Fruit fly (Drosophila melanogaster) whole organism, embryonic: ENCODE measurements around the gene CG12020.

Experiments
- B-H1 ChIP-seq: fragments of 200-800 bp; sonication (Bioruptor generic); IDR thresholded peaks from 3 replicates; pipeline ENCODE4 v1.3.6; 2022; ENCODE audit warnings: missing biosample characterization, missing genetic modification characterization
- B-H2 ChIP-seq: fragments of 200-800 bp; sonication (Bioruptor generic); optimal IDR thresholded peaks from 2 replicates; lab custom pipeline; 2018; ENCODE audit warnings: missing biosample characterization, mild to moderate bottlenecking, missing genetic modification characterization
- CG10147 ChIP-seq: fragments of 200-800 bp; sonication (Bioruptor generic); optimal IDR thresholded peaks from 2 replicates; lab custom pipeline; 2019; ENCODE audit warnings: missing biosample characterization, mild to moderate bottlenecking, missing genetic modification characterization, moderate library complexity
- CG10366 ChIP-seq: fragments of 200-800 bp; sonication (Bioruptor generic); IDR thresholded peaks from 2 replicates; pipeline ENCODE4 v1.3.6; 2022; ENCODE audit warnings: missing biosample characterization, missing genetic modification characterization
- CG1233 ChIP-seq: fragments of 200-800 bp; sonication (Bioruptor generic); optimal IDR thresholded peaks from 4 replicates; lab custom pipeline; 2018; ENCODE audit warnings: missing biosample characterization, mild to moderate bottlenecking, missing genetic modification characterization
- CG12744 ChIP-seq: fragments of 200-800 bp; sonication (Bioruptor generic); optimal IDR thresholded peaks from 2 replicates; lab custom pipeline; 2016; ENCODE audit warnings: missing biosample characterization, missing genetic modification characterization
- CG14441 ChIP-seq: fragments of 200-800 bp; sonication (Bioruptor generic); IDR thresholded peaks from 2 replicates; pipeline ENCODE4 v1.3.6; 2022; ENCODE audit warnings: missing biosample characterization, missing genetic modification characterization
- CG15073 ChIP-seq: fragments of 200-800 bp; sonication (Bioruptor generic); optimal IDR thresholded peaks from 2 replicates; lab custom pipeline; 2016; ENCODE audit warnings: missing biosample characterization, missing genetic modification characterization
- CG15601 ChIP-seq: fragments of 200-800 bp; sonication (Bioruptor generic); optimal IDR thresholded peaks from 3 replicates; lab custom pipeline; 2019; ENCODE audit warnings: missing biosample characterization, mild to moderate bottlenecking, missing genetic modification characterization, moderate library complexity
- CG16815 ChIP-seq: fragments of 200-800 bp; sonication (Bioruptor generic); optimal IDR thresholded peaks from 3 replicates; lab custom pipeline; 2017; ENCODE audit warnings: missing biosample characterization, mild to moderate bottlenecking, missing genetic modification characterization
- CG1832 ChIP-seq: fragments of 200-800 bp; sonication (Bioruptor generic); optimal IDR thresholded peaks from 2 replicates; lab custom pipeline; 2017; ENCODE audit warnings: missing biosample characterization, mild to moderate bottlenecking, missing genetic modification characterization, inconsistent platforms
- CG2889 ChIP-seq: fragments of 200-800 bp; sonication (Bioruptor generic); IDR thresholded peaks from 3 replicates; pipeline ENCODE4 v1.3.6; 2022; ENCODE audit warnings: missing biosample characterization, missing genetic modification characterization
- CG3065 ChIP-seq: fragments of 200-800 bp; sonication (Bioruptor generic); optimal IDR thresholded peaks from 2 replicates; lab custom pipeline; 2016; ENCODE audit warnings: missing biosample characterization, missing genetic modification characterization
- CG31388 ChIP-seq: fragments of 200-800 bp; sonication (Bioruptor generic); optimal IDR thresholded peaks from 2 replicates; lab custom pipeline; 2016; ENCODE audit warnings: missing biosample characterization, missing genetic modification characterization
- CG4282 ChIP-seq: fragments of 200-800 bp; sonication (Bioruptor generic); optimal IDR thresholded peaks from 2 replicates; lab custom pipeline; 2016; ENCODE audit warnings: missing biosample characterization, missing genetic modification characterization
- CG6272 ChIP-seq: fragments of 200-800 bp; sonication (Bioruptor generic); IDR thresholded peaks from 2 replicates; pipeline ENCODE4 v1.3.6; 2022; ENCODE audit warnings: missing biosample characterization, missing genetic modification characterization
- CG7357 ChIP-seq: fragments of 200-800 bp; sonication (Bioruptor generic); IDR thresholded peaks from 3 replicates; pipeline ENCODE4 v1.3.6; 2022; ENCODE audit warnings: missing biosample characterization, missing genetic modification characterization
- CG7928 ChIP-seq: fragments of 200-800 bp; sonication (Bioruptor generic); optimal IDR thresholded peaks from 2 replicates; lab custom pipeline; 2017; ENCODE audit warnings: missing biosample characterization, mild to moderate bottlenecking, missing genetic modification characterization
- CG9797 ChIP-seq: fragments of 200-800 bp; sonication (Bioruptor generic); optimal IDR thresholded peaks from 3 replicates; lab custom pipeline; 2018; ENCODE audit warnings: missing biosample characterization, mild to moderate bottlenecking, missing genetic modification characterization
- CHES-1-like ChIP-seq: fragments of 200-800 bp; sonication (Bioruptor generic); optimal IDR thresholded peaks from 2 replicates; lab custom pipeline; 2016; ENCODE audit warnings: missing biosample characterization, missing genetic modification characterization
- Ets65A ChIP-seq: fragments of 200-800 bp; sonication (Bioruptor generic); peaks from one replicate; lab custom pipeline; 2016; ENCODE audit warnings: missing biosample characterization, missing genetic modification characterization
- HmgZ ChIP-seq: fragments of 200-800 bp; sonication (Bioruptor generic); optimal IDR thresholded peaks from 2 replicates; lab custom pipeline; 2018; ENCODE audit warnings: missing biosample characterization, mild to moderate bottlenecking, missing genetic modification characterization
- MESR4 ChIP-seq: fragments of 200-800 bp; sonication (Bioruptor generic); optimal IDR thresholded peaks from 2 replicates; lab custom pipeline; 2018; ENCODE audit warnings: missing biosample characterization, mild to moderate bottlenecking, missing genetic modification characterization, moderate library complexity
- Mes4 ChIP-seq: fragments of 200-800 bp; sonication (Bioruptor generic); optimal IDR thresholded peaks from 2 replicates; lab custom pipeline; 2016; ENCODE audit warnings: missing biosample characterization, missing genetic modification characterization
- Myb ChIP-seq: fragments of 200-800 bp; sonication (Bioruptor generic); optimal IDR thresholded peaks from 2 replicates; lab custom pipeline; 2016; ENCODE audit warnings: missing biosample characterization, missing genetic modification characterization
- Nf-YB ChIP-seq: fragments of 200-800 bp; sonication (Bioruptor generic); optimal IDR thresholded peaks from 3 replicates; lab custom pipeline; 2019; ENCODE audit warnings: missing biosample characterization, mild to moderate bottlenecking, missing genetic modification characterization, moderate library complexity
- Oli ChIP-seq: fragments of 200-800 bp; sonication (Bioruptor generic); optimal IDR thresholded peaks from 2 replicates; lab custom pipeline; 2018; ENCODE audit warnings: missing biosample characterization, mild to moderate bottlenecking, missing genetic modification characterization, moderate library complexity
- Rx ChIP-seq: fragments of 200-800 bp; sonication (Bioruptor generic); IDR thresholded peaks from 2 replicates; pipeline ENCODE4 v1.3.6; 2022; ENCODE audit warnings: missing biosample characterization, missing genetic modification characterization
- Six4 ChIP-seq: fragments of 200-800 bp; sonication (Bioruptor generic); optimal IDR thresholded peaks from 2 replicates; lab custom pipeline; 2016; ENCODE audit warnings: missing biosample characterization, missing genetic modification characterization
- Spps ChIP-seq: fragments of 200-800 bp; sonication (Bioruptor generic); optimal IDR thresholded peaks from 2 replicates; lab custom pipeline; 2018; ENCODE audit warnings: missing biosample characterization, mild to moderate bottlenecking, missing genetic modification characterization
- Sry-β ChIP-seq: fragments of 200-800 bp; sonication (Bioruptor generic); optimal IDR thresholded peaks from 2 replicates; lab custom pipeline; 2018; ENCODE audit warnings: missing biosample characterization, mild to moderate bottlenecking, missing genetic modification characterization, moderate library complexity
- Xbp1 ChIP-seq: fragments of 200-800 bp; sonication (Bioruptor generic); optimal IDR thresholded peaks from 3 replicates; lab custom pipeline; 2016; ENCODE audit warnings: missing biosample characterization, mild to moderate bottlenecking, missing genetic modification characterization
- aop ChIP-seq: fragments of 200-800 bp; sonication (Bioruptor generic); IDR thresholded peaks from 2 replicates; pipeline ENCODE4 v1.3.6; 2022; ENCODE audit warnings: missing biosample characterization, missing genetic modification characterization
- ash1 ChIP-seq: fragments of 200-800 bp; sonication (Bioruptor generic); optimal IDR thresholded peaks from 2 replicates; lab custom pipeline; 2018; ENCODE audit warnings: missing biosample characterization, mild to moderate bottlenecking, missing genetic modification characterization
- chif ChIP-seq, 2 experiments: fragments of 200-800 bp; sonication (Bioruptor generic); optimal IDR thresholded peaks; 3 replicates each; lab custom pipeline; 2016; ENCODE audit warnings: missing biosample characterization in 2 of 2, missing genetic modification characterization in 2 of 2
- croc ChIP-seq: fragments of 200-800 bp; sonication (Bioruptor generic); conservative IDR thresholded peaks from 3 replicates; pipeline ENCODE4 v1.3.6; 2022; ENCODE audit warnings: missing biosample characterization, missing genetic modification characterization
- esg ChIP-seq: fragments of 200-800 bp; sonication (Bioruptor generic); conservative IDR thresholded peaks from 2 replicates; pipeline ENCODE4 v1.3.6; 2022; ENCODE audit warnings: missing biosample characterization, missing genetic modification characterization
- fd102C ChIP-seq: fragments of 200-800 bp; sonication (Bioruptor generic); optimal IDR thresholded peaks from 2 replicates; lab custom pipeline; 2018; ENCODE audit warnings: missing biosample characterization, mild to moderate bottlenecking, missing genetic modification characterization, moderate library complexity
- fu2 ChIP-seq: fragments of 200-800 bp; sonication (Bioruptor generic); optimal IDR thresholded peaks from 2 replicates; lab custom pipeline; 2016; ENCODE audit warnings: missing biosample characterization, missing genetic modification characterization
- gcm ChIP-seq: fragments of 200-800 bp; sonication (Bioruptor generic); optimal IDR thresholded peaks from 2 replicates; lab custom pipeline; 2019; ENCODE audit warnings: missing biosample characterization, mild to moderate bottlenecking, missing genetic modification characterization, moderate library complexity
- gcm2 ChIP-seq: fragments of 200-800 bp; sonication (Bioruptor generic); optimal IDR thresholded peaks from 2 replicates; lab custom pipeline; 2016; ENCODE audit warnings: missing biosample characterization, missing genetic modification characterization
- klu ChIP-seq: fragments of 200-800 bp; sonication (Bioruptor generic); IDR thresholded peaks from 2 replicates; pipeline ENCODE4 v1.3.6; 2022; ENCODE audit warnings: missing biosample characterization, missing genetic modification characterization
- nau ChIP-seq: fragments of 200-800 bp; sonication (Bioruptor generic); optimal IDR thresholded peaks from 3 replicates; lab custom pipeline; 2017; ENCODE audit warnings: missing biosample characterization, mild to moderate bottlenecking, missing genetic modification characterization, missing genetic modification reagents
- repo ChIP-seq: fragments of 200-800 bp; sonication (Bioruptor generic); optimal IDR thresholded peaks from 2 replicates; lab custom pipeline; 2016; ENCODE audit warnings: missing biosample characterization, missing genetic modification characterization
- sens-2 ChIP-seq: fragments of 200-800 bp; sonication (Bioruptor generic); IDR thresholded peaks from 2 replicates; pipeline ENCODE4 v1.3.6; 2022; ENCODE audit warnings: missing biosample characterization, missing genetic modification characterization
- sima ChIP-seq: fragments of 200-800 bp; sonication (Bioruptor generic); optimal IDR thresholded peaks from 2 replicates; lab custom pipeline; 2016; ENCODE audit warnings: missing biosample characterization, missing genetic modification characterization
- slbo ChIP-seq: fragments of 200-800 bp; sonication (Bioruptor generic); IDR thresholded peaks from 2 replicates; pipeline ENCODE4 v1.3.6; 2022; ENCODE audit warnings: missing biosample characterization, missing genetic modification characterization
- sqz ChIP-seq: fragments of 200-800 bp; sonication (Bioruptor generic); optimal IDR thresholded peaks from 3 replicates; lab custom pipeline; 2018; ENCODE audit warnings: missing biosample characterization, mild to moderate bottlenecking, missing genetic modification characterization
- ssp ChIP-seq: fragments of 200-800 bp; sonication (Bioruptor generic); IDR thresholded peaks from 2 replicates; pipeline ENCODE4 v1.3.6; 2022; ENCODE audit warnings: missing biosample characterization, missing genetic modification characterization
- vvl ChIP-seq: fragments of 200-800 bp; sonication (Bioruptor generic); IDR thresholded peaks from 2 replicates; pipeline ENCODE4 v1.3.6; 2022; ENCODE audit warnings: missing biosample characterization, missing genetic modification characterization
- zen ChIP-seq: fragments of 200-800 bp; sonication (Bioruptor generic); optimal IDR thresholded peaks from 3 replicates; lab custom pipeline; 2018; ENCODE audit warnings: missing biosample characterization, mild to moderate bottlenecking, missing genetic modification characterization, moderate library complexity

The CG12020 gene

DNA sequence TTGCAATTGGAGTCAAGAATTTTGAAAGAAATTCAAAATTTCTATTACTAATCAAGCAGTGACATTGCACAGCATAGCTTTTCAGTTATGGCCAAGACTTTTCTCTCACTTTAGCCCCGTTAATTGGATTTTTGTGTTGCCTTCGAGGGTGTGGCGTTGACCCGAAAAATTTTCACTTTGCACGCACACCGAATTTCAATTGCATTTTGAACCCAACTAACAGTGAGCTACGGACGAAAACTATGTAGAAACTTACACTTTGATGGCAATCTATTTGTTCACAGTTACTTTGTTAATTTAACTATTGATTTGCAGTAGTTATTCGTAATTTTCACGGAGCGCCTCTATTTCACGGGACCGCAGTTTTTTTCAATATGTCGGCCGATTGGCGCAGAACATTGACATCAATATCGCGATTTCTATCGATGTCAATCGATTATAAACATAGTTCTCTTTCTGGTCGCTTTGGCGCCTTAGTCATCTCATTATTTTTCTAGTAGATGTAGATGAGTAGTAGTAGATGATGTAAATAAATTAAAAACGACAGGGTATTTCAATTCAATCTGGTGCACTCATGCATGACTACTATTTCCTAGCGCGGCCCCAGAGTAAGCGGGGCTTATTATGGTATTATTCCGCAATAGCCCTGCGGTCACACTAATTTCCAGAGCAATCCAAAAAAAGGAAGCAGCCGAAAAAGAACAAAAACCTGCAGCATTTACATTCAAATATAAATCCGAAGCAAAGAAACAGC is 2.0 kb upstream of the CG12020 start, which contains the start of the genes alpha-Spec, dlt and Cdc37 (continued):
- TF ChIP-seq CG31388 (GFP tag; lab: Kevin White, UChicago), result no peak
- TF ChIP-seq CG14441 (GFP tag; lab: Robert Waterston, UW), result no peak
- TF ChIP-seq slbo, result peak; percentile 16; the same call in 1 of the 2 replicates
- TF ChIP-seq CG3065, result no peak
- 0 out of 2 replicates have a peak, but pooled peaks have one; percentile 19 for TF ChIP-seq ssp (GFP tag; lab: Robert Waterston, UW)
- TF ChIP-seq CG7928 (GFP tag; lab: Kevin White, UChicago), result peak; percentile 34
- TF ChIP-seq Six4, result no peak
- TF ChIP-seq CG9797 (GFP tag; lab: Kevin White, UChicago), result peak; percentile 88
- TF ChIP-seq fd102C (GFP tag; lab: Kevin White, UChicago), result no peak
- TF ChIP-seq CG15601 (tag; lab: Kevin White, UChicago), result peak; percentile 26
- no peak for TF ChIP-seq CG10366 (GFP tag; lab: Robert Waterston, UW)
- peak; percentile 63 for TF ChIP-seq MESR4 (GFP tag; lab: Kevin White, UChicago)
- TF ChIP-seq CG6272, result no peak
- no peak for TF ChIP-seq sima (GFP tag; lab: Kevin White, UChicago)
- TF ChIP-seq gcm2, result no peak
- TF ChIP-seq Oli (tag; lab: Kevin White, UChicago), result no peak
- no peak for TF ChIP-seq vvl
- TF ChIP-seq sens-2 (GFP tag; lab: Robert Waterston, UW), result no peak
- TF ChIP-seq CG16815 (GFP tag; lab: Kevin White, UChicago), result no peak
- TF ChIP-seq sqz (GFP tag; lab: Kevin White, UChicago), result no peak
- no peak for TF ChIP-seq aop
- no peak for TF ChIP-seq nau (GFP tag; lab: Kevin White, UChicago)
- no peak for TF ChIP-seq CG7357 (GFP tag; lab: Robert Waterston, UW)
- no peak for TF ChIP-seq repo (GFP tag; lab: Kevin White, UChicago)
- TF ChIP-seq croc (GFP tag; lab: Robert Waterston, UW), result no peak
- no peak for TF ChIP-seq Ets65A (GFP tag; lab: Kevin White, UChicago)
- TF ChIP-seq chif (GFP tag; optimal IDR thresholded peaks at IDR 0.05; lab: Kevin White, UChicago), result peak in 1 of 2 experiments; percentile 32
- no peak for TF ChIP-seq CG2889 (GFP tag; lab: Robert Waterston, UW)
- no peak for TF ChIP-seq B-H1 (GFP tag; lab: Robert Waterston, UW)
- no peak for TF ChIP-seq CG12744
- TF ChIP-seq CHES-1-like (GFP tag; lab: Kevin White, UChicago), result peak; percentile 17
- TF ChIP-seq klu (GFP tag; lab: Robert Waterston, UW), result no peak
- no peak for TF ChIP-seq B-H2
- no peak for TF ChIP-seq Sry-β (GFP tag; lab: Kevin White, UChicago)
- peak; percentile 27 for TF ChIP-seq CG10147 (GFP tag; lab: Kevin White, UChicago)
- TF ChIP-seq ash1 (GFP tag; lab: Kevin White, UChicago), result no peak
- TF ChIP-seq fu2 (GFP tag; lab: Kevin White, UChicago), result no peak
- TF ChIP-seq Nf-YB (GFP tag; lab: Kevin White, UChicago), result peak; percentile 14
- peak; percentile 32 for TF ChIP-seq HmgZ (tag; lab: Kevin White, UChicago)
- TF ChIP-seq CG1832 (GFP tag; lab: Kevin White, UChicago), result no peak
- no peak for TF ChIP-seq esg
- peak; percentile 5 for TF ChIP-seq zen
- no peak for TF ChIP-seq CG4282 (GFP tag; lab: Kevin White, UChicago)
- TF ChIP-seq CG15073, result no peak
- TF ChIP-seq gcm (GFP tag; lab: Kevin White, UChicago), result no peak
- TF ChIP-seq Myb (GFP tag; lab: Kevin White, UChicago), result peak; percentile 45
- peak; percentile 17 for TF ChIP-seq Xbp1
- TF ChIP-seq Mes4, result no peak
- TF ChIP-seq CG1233 (GFP tag; lab: Kevin White, UChicago), result no peak
- TF ChIP-seq Spps, result no peak
- TF ChIP-seq Rx, result no peak
